Worm (Caenorhabditis elegans) whole organism, L2 larva: Measurements from ENCODE around the gene col-69.

Experiments
- C34F6.9 ChIP-seq: fragments of 150-350 bp; optimal IDR thresholded peaks from 2 replicates; lab custom pipeline; 2014; ENCODE audit warnings: missing biosample characterization, missing genetic modification characterization
- F13H6.1 ChIP-seq: sonication (generic microtip); optimal IDR thresholded peaks from 2 replicates; lab custom pipeline; 2016; ENCODE audit warnings: missing genetic modification characterization, missing compliant biosample characterization
- R02D3.7 ChIP-seq: fragments of 150-350 bp; optimal IDR thresholded peaks from 2 replicates; lab custom pipeline; 2014; ENCODE audit warnings: missing biosample characterization, missing genetic modification characterization
- Y55F3AM.14 ChIP-seq: fragments of 200-800 bp; sonication (Bioruptor generic); optimal IDR thresholded peaks from 2 replicates; lab custom pipeline; 2018; ENCODE audit warnings: mild to moderate bottlenecking, missing genetic modification characterization, missing compliant biosample characterization
- ZK546.5 ChIP-seq: sonication (generic microtip); optimal IDR thresholded peaks from 2 replicates; lab custom pipeline; 2017; ENCODE audit warnings: missing biosample characterization, missing genetic modification characterization
- alr-1 ChIP-seq: fragments of 150-350 bp; optimal IDR thresholded peaks from 2 replicates; lab custom pipeline; 2014; ENCODE audit warnings: missing biosample characterization, missing genetic modification characterization
- aly-2 ChIP-seq: fragments of 150-350 bp; optimal IDR thresholded peaks from 2 replicates; lab custom pipeline; 2014; ENCODE audit warnings: missing biosample characterization, missing genetic modification characterization
- ama-1 ChIP-seq: fragments of 150-350 bp; optimal IDR thresholded peaks from 2 replicates; lab custom pipeline; 2018; ENCODE audit warnings: inconsistent platforms
- blmp-1 ChIP-seq: sonication (generic microtip); optimal IDR thresholded peaks from 2 replicates; lab custom pipeline; 2017; ENCODE audit warnings: missing genetic modification characterization, mild to moderate bottlenecking, missing compliant biosample characterization, antibody characterized with exemption, moderate library complexity; ENCODE audit not compliant: insufficient read depth
- ceh-16 ChIP-seq: fragments of 150-350 bp; optimal IDR thresholded peaks from 2 replicates; lab custom pipeline; 2014; ENCODE audit warnings: missing biosample characterization, missing genetic modification characterization
- ceh-82 ChIP-seq: fragments of 150-350 bp; optimal IDR thresholded peaks from 2 replicates; lab custom pipeline; 2014; ENCODE audit warnings: missing biosample characterization, missing genetic modification characterization
- crh-2 ChIP-seq: sonication (generic microtip); optimal IDR thresholded peaks from 2 replicates; lab custom pipeline; 2017; ENCODE audit warnings: missing biosample characterization, missing genetic modification characterization
- dmd-4 ChIP-seq: sonication (generic microtip); optimal IDR thresholded peaks from 2 replicates; lab custom pipeline; 2017; ENCODE audit warnings: missing biosample characterization, missing genetic modification characterization
- egl-27 ChIP-seq: sonication (generic microtip); optimal IDR thresholded peaks from 3 replicates; lab custom pipeline; 2017; ENCODE audit warnings: missing biosample characterization, missing genetic modification reagents, missing genetic modification characterization
- elt-1 ChIP-seq: fragments of 150-350 bp; optimal IDR thresholded peaks from 2 replicates; lab custom pipeline; 2014; ENCODE audit warnings: missing biosample characterization, missing genetic modification characterization
- elt-3 ChIP-seq: sonication (generic microtip); optimal IDR thresholded peaks from 2 replicates; lab custom pipeline; 2017; ENCODE audit warnings: missing biosample characterization, missing genetic modification characterization
- fos-1 ChIP-seq: fragments of 150-350 bp; optimal IDR thresholded peaks from 2 replicates; lab custom pipeline; 2014; ENCODE audit warnings: missing biosample characterization, missing genetic modification characterization
- gmeb-1 ChIP-seq: fragments of 150-350 bp; optimal IDR thresholded peaks from 2 replicates; lab custom pipeline; 2014; ENCODE audit warnings: missing biosample characterization, missing genetic modification characterization
- lin-11 ChIP-seq: fragments of 150-350 bp; sonication (generic microtip); optimal IDR thresholded peaks from 2 replicates; lab custom pipeline; 2014; ENCODE audit warnings: missing biosample characterization, missing genetic modification characterization, inconsistent platforms, mixed read lengths
- lin-13 ChIP-seq: fragments of 150-350 bp; optimal IDR thresholded peaks from 2 replicates; lab custom pipeline; 2014; ENCODE audit warnings: missing biosample characterization, missing genetic modification reagents, missing genetic modification characterization
- lin-39 ChIP-seq: fragments of 150-350 bp; optimal IDR thresholded peaks from 2 replicates; lab custom pipeline; 2014; ENCODE audit warnings: missing biosample characterization, missing genetic modification reagents, missing genetic modification characterization
- lsy-2 ChIP-seq, 2 experiments: fragments of 150-350 bp in 1 of 2; sonication (generic microtip) in 1 of 2; optimal IDR thresholded peaks; 2 replicates each; lab custom pipeline; 2014 to 2017; ENCODE audit warnings: missing biosample characterization in 2 of 2, missing genetic modification characterization in 2 of 2
- mab-5 ChIP-seq: fragments of 150-350 bp; optimal IDR thresholded peaks from 2 replicates; lab custom pipeline; 2014; ENCODE audit warnings: missing biosample characterization, missing genetic modification characterization
- mbf-1 ChIP-seq: sonication (generic microtip); optimal IDR thresholded peaks from 2 replicates; lab custom pipeline; 2017; ENCODE audit warnings: missing biosample characterization, missing genetic modification characterization
- mdl-1 ChIP-seq, 2 experiments: fragments of 150-350 bp in 1 of 2; sonication (generic microtip) in 1 of 2; optimal IDR thresholded peaks; 2 replicates each; lab custom pipeline; 2017; ENCODE audit warnings: missing biosample characterization in 2 of 2, missing genetic modification characterization in 2 of 2
- nhr-10 ChIP-seq: sonication (generic microtip); optimal IDR thresholded peaks from 2 replicates; lab custom pipeline; 2017; ENCODE audit warnings: missing biosample characterization, missing genetic modification characterization
- nhr-11 ChIP-seq: fragments of 150-350 bp; optimal IDR thresholded peaks from 2 replicates; lab custom pipeline; 2014; ENCODE audit warnings: missing biosample characterization, missing genetic modification characterization
- nhr-12 ChIP-seq: fragments of 150-350 bp; optimal IDR thresholded peaks from 2 replicates; lab custom pipeline; 2014; ENCODE audit warnings: missing biosample characterization, missing genetic modification characterization
- nhr-129 ChIP-seq: fragments of 150-350 bp; optimal IDR thresholded peaks from 2 replicates; lab custom pipeline; 2014; ENCODE audit warnings: missing biosample characterization, missing genetic modification characterization
- nhr-21 ChIP-seq: fragments of 150-350 bp; optimal IDR thresholded peaks from 2 replicates; lab custom pipeline; 2014; ENCODE audit warnings: missing biosample characterization, missing genetic modification characterization
- nhr-23 ChIP-seq: fragments of 150-350 bp; optimal IDR thresholded peaks from 2 replicates; lab custom pipeline; 2014; ENCODE audit warnings: missing biosample characterization, missing genetic modification reagents, missing genetic modification characterization
- nhr-237 ChIP-seq: fragments of 150-350 bp; optimal IDR thresholded peaks from 2 replicates; lab custom pipeline; 2014; ENCODE audit warnings: missing biosample characterization, missing genetic modification characterization
- nhr-25 ChIP-seq: fragments of 150-350 bp; sonication (generic microtip); optimal IDR thresholded peaks from 3 replicates; lab custom pipeline; 2014; ENCODE audit warnings: missing biosample characterization, missing genetic modification characterization
- nhr-6 ChIP-seq: fragments of 150-350 bp; optimal IDR thresholded peaks from 2 replicates; lab custom pipeline; 2014; ENCODE audit warnings: missing biosample characterization, missing genetic modification characterization
- nhr-77 ChIP-seq: fragments of 150-350 bp; optimal IDR thresholded peaks from 2 replicates; lab custom pipeline; 2014; ENCODE audit warnings: missing biosample characterization, missing genetic modification characterization
- peb-1 ChIP-seq: fragments of 150-350 bp; optimal IDR thresholded peaks from 2 replicates; lab custom pipeline; 2014; ENCODE audit warnings: missing biosample characterization, missing genetic modification characterization
- sem-4 ChIP-seq: fragments of 150-350 bp; optimal IDR thresholded peaks from 2 replicates; lab custom pipeline; 2014; ENCODE audit warnings: missing biosample characterization, missing genetic modification reagents, missing genetic modification characterization
- skn-1 ChIP-seq: sonication (generic microtip); optimal IDR thresholded peaks from 2 replicates; lab custom pipeline; 2017; ENCODE audit warnings: missing biosample characterization, missing genetic modification characterization
- sma-3 ChIP-seq: sonication (generic microtip); optimal IDR thresholded peaks from 2 replicates; lab custom pipeline; 2016; ENCODE audit warnings: missing genetic modification reagents, missing genetic modification characterization, missing compliant biosample characterization
- sma-9 ChIP-seq, 2 experiments: fragments of 150-350 bp in 1 of 2; sonication (generic microtip) in 1 of 2; optimal IDR thresholded peaks; 2 replicates each; lab custom pipeline; 2014 to 2016; ENCODE audit warnings: missing genetic modification characterization in 2 of 2, mild to moderate bottlenecking in 1 of 2, missing biosample characterization in 1 of 2, missing compliant biosample characterization in 1 of 2, missing genetic modification reagents in 1 of 2, moderate library complexity in 1 of 2
- snpc-4 ChIP-seq: fragments of 150-350 bp; optimal IDR thresholded peaks from 2 replicates; lab custom pipeline; 2014; ENCODE audit warnings: missing biosample characterization, missing genetic modification characterization
- unc-39 ChIP-seq: fragments of 150-350 bp; optimal IDR thresholded peaks from 2 replicates; lab custom pipeline; 2014; ENCODE audit warnings: missing biosample characterization, missing genetic modification characterization
- unc-55 ChIP-seq: fragments of 150-350 bp; sonication (generic microtip); optimal IDR thresholded peaks from 3 replicates; lab custom pipeline; 2014; ENCODE audit warnings: missing biosample characterization, missing genetic modification reagents, missing genetic modification characterization
- unc-62 ChIP-seq: fragments of 150-350 bp; optimal IDR thresholded peaks from 2 replicates; lab custom pipeline; 2014; ENCODE audit warnings: missing biosample characterization, missing genetic modification reagents, missing genetic modification characterization
- zag-1 ChIP-seq: fragments of 150-350 bp; optimal IDR thresholded peaks from 2 replicates; lab custom pipeline; 2014; ENCODE audit warnings: missing biosample characterization, missing genetic modification characterization
- ztf-1 ChIP-seq: fragments of 200-800 bp; sonication (Bioruptor generic); conservative IDR thresholded peaks from 2 replicates; pipeline ENCODE4 v1.3.6; 2022; ENCODE audit warnings: missing genetic modification characterization, missing compliant biosample characterization
- ztf-11 ChIP-seq: sonication (generic microtip); optimal IDR thresholded peaks from 2 replicates; lab custom pipeline; 2017; ENCODE audit warnings: missing biosample characterization, missing genetic modification characterization
- ztf-4 ChIP-seq: fragments of 150-350 bp; optimal IDR thresholded peaks from 2 replicates; lab custom pipeline; 2014; ENCODE audit warnings: missing biosample characterization, missing genetic modification characterization

The col-69 gene

ce11 chrII:255124-255523 is 50.4 kb downstream of the col-69 start:
- peak; percentile 90 for TF ChIP-seq fos-1 (tag; lab: Kevin White, UChicago)
- peak; percentile 90 for TF ChIP-seq nhr-6 (tag; lab: Kevin White, UChicago)
- TF ChIP-seq egl-27 (tag; lab: Kevin White, UChicago): peak; percentile 90
- TF ChIP-seq R02D3.7: peak; percentile 61
- TF ChIP-seq lin-13 (GFP tag; lab: Kevin White, UChicago): peak; percentile 97
- peak; percentile 75 for TF ChIP-seq nhr-237 (tag; lab: Kevin White, UChicago)
- TF ChIP-seq dmd-4 (tag; lab: Kevin White, UChicago): no peak
- TF ChIP-seq aly-2 (tag; lab: Kevin White, UChicago): no peak
- peak; percentile 95 for TF ChIP-seq skn-1 (tag; lab: Kevin White, UChicago)
- TF ChIP-seq zag-1 (tag; lab: Kevin White, UChicago): peak; percentile 85
- TF ChIP-seq sma-9 (GFP tag; optimal IDR thresholded peaks at IDR 0.05; lab: Kevin White, UChicago): peak; percentile 96
- no peak for TF ChIP-seq sma-9 (tag; optimal IDR thresholded peaks at IDR 0.05; lab: Kevin White, UChicago)
- TF ChIP-seq elt-1: no peak
- TF ChIP-seq ceh-16 (tag; lab: Kevin White, UChicago): peak; percentile 55
- peak; percentile 89 for TF ChIP-seq ceh-82 (tag; lab: Kevin White, UChicago)
- peak; percentile 95 for TF ChIP-seq nhr-129 (tag; lab: Kevin White, UChicago)
- TF ChIP-seq F13H6.1 (tag; lab: Kevin White, UChicago): peak; percentile 97
- TF ChIP-seq ztf-1 (GFP tag; lab: Robert Waterston, UW): no peak
- TF ChIP-seq blmp-1 (tag; lab: Kevin White, UChicago): peak; percentile 70
- TF ChIP-seq nhr-12 (tag; lab: Kevin White, UChicago): no peak
- TF ChIP-seq ZK546.5 (tag; lab: Kevin White, UChicago): peak; percentile 69
- TF ChIP-seq sem-4 (tag; lab: Kevin White, UChicago): peak; percentile 89
- TF ChIP-seq ztf-4 (tag; lab: Kevin White, UChicago): peak; percentile 84
- TF ChIP-seq nhr-77 (tag; lab: Kevin White, UChicago): peak; percentile 64
- peak; percentile 92 for TF ChIP-seq nhr-21 (tag; lab: Kevin White, UChicago)
- peak; percentile 96 for TF ChIP-seq mab-5 (tag; lab: Kevin White, UChicago)
- peak; percentile 46 to 67 for TF ChIP-seq mdl-1 (tag; optimal IDR thresholded peaks at IDR 0.05; lab: Kevin White, UChicago)
- TF ChIP-seq nhr-10 (tag; lab: Kevin White, UChicago): peak; percentile 63
- peak; percentile 95 for TF ChIP-seq gmeb-1 (tag; lab: Kevin White, UChicago)
- peak; percentile 96 for TF ChIP-seq crh-2
- peak; percentile 99 for TF ChIP-seq unc-55 (GFP tag; lab: Kevin White, UChicago)
- TF ChIP-seq nhr-23 (tag; lab: Kevin White, UChicago): no peak
- peak; percentile 7 for TF ChIP-seq mbf-1 (tag; lab: Kevin White, UChicago)
- peak; percentile 58 for TF ChIP-seq ztf-11 (tag; lab: Kevin White, UChicago)
- no peak for TF ChIP-seq alr-1 (tag; lab: Kevin White, UChicago)
- no peak for TF ChIP-seq peb-1 (tag; lab: Kevin White, UChicago)
- TF ChIP-seq nhr-11 (tag; lab: Kevin White, UChicago): no peak
- TF ChIP-seq snpc-4: peak; percentile 91
- peak; percentile 95 for TF ChIP-seq nhr-25
- no peak for TF ChIP-seq unc-62
- TF ChIP-seq lin-39: no peak
- peak; percentile 97 for TF ChIP-seq C34F6.9 (tag; lab: Kevin White, UChicago)
- TF ChIP-seq elt-3 (tag; lab: Kevin White, UChicago): no peak
- peak; percentile 98 for TF ChIP-seq sma-3 (GFP tag; lab: Kevin White, UChicago)
- TF ChIP-seq unc-39 (tag; lab: Kevin White, UChicago): no peak
- TF ChIP-seq lin-11 (tag; lab: Kevin White, UChicago): peak; percentile 98
- no peak for TF ChIP-seq ama-1
- peak; percentile 72 for TF ChIP-seq Y55F3AM.14 (GFP tag; lab: Kevin White, UChicago)
- peak; percentile 90 to 95 for TF ChIP-seq lsy-2 (tag; optimal IDR thresholded peaks at IDR 0.05; lab: Kevin White, UChicago)
